Fruit fly (Drosophila melanogaster): ENCODE data around the gene Hk.

The Hk gene

DNA sequence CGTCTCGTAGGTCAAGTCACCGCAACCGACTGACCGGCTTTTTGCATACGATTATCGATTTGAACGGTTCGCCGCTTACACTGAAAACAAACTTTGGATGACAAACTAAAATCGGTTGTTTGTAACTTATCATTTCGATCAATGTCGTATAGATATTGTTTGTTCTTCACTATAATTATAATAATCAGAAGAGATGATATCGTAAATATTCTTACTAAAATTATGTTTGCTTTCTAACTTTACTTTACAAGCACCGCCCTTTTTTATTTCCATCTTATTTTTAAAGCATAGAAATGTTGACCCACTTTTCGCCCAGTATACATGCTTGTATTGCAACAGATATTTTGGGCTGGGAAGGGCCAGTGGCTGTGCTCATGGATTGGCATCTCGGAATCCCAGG is 30.2 kb downstream of the Hk start, which contains the start of gene CG2961 (continued):
- no peak for TF ChIP-seq ewg (GFP tag; optimal IDR thresholded peaks at IDR 0.05)
- peak; percentile 44 for TF ChIP-seq CG2678 (tag; optimal IDR thresholded peaks at IDR 0.05)
- no peak for TF ChIP-seq Fer3 (tag; optimal IDR thresholded peaks at IDR 0.05)
- no peak for TF ChIP-seq al (GFP tag; IDR thresholded peaks at IDR 0.05)
- no peak for TF ChIP-seq CG7271 (tag; optimal IDR thresholded peaks at IDR 0.05)
- TF ChIP-seq CG1024 (GFP tag; IDR thresholded peaks at IDR 0.05): no peak
- TF ChIP-seq Taf1 (GFP tag; IDR thresholded peaks at IDR 0.05): no peak
- TF ChIP-seq dmrt99B (tag; optimal IDR thresholded peaks at IDR 0.05): peak; percentile 63
- no peak for TF ChIP-seq CG7963 (GFP tag; IDR thresholded peaks at IDR 0.05; ENCODE audit: partially characterized antibody)
- no peak for TF ChIP-seq knrl (GFP tag; IDR thresholded peaks at IDR 0.05; ENCODE audit: partially characterized antibody)
- no peak for TF ChIP-seq btn (GFP tag; optimal IDR thresholded peaks at IDR 0.05)
- TF ChIP-seq yki (optimal IDR thresholded peaks at IDR 0.05): no peak
- TF ChIP-seq CG17802 (tag; optimal IDR thresholded peaks at IDR 0.05): no peak
- TF ChIP-seq CG6175 (GFP tag; IDR thresholded peaks at IDR 0.05): no peak
- no peak for TF ChIP-seq chif (GFP tag; optimal IDR thresholded peaks at IDR 0.05)
- TF ChIP-seq CG2875 (GFP tag; optimal IDR thresholded peaks at IDR 0.05): no peak
- TF ChIP-seq Fer1 (GFP tag; optimal IDR thresholded peaks at IDR 0.05): peak; percentile 5
- TF ChIP-seq CG12299 (tag; optimal IDR thresholded peaks at IDR 0.05): no peak
- peak; percentile 43 for TF ChIP-seq Sox100B (GFP tag; optimal IDR thresholded peaks at IDR 0.05)
- no peak for TF ChIP-seq E2f1 (GFP tag; IDR thresholded peaks at IDR 0.05)
- peak; percentile 28 for TF ChIP-seq Blimp-1 (GFP tag; optimal IDR thresholded peaks at IDR 0.05)
- TF ChIP-seq CG9932 (GFP tag; IDR thresholded peaks at IDR 0.05): no peak
- no peak for TF ChIP-seq CG11456 (GFP tag; IDR thresholded peaks at IDR 0.05)
- TF ChIP-seq fu2 (GFP tag; optimal IDR thresholded peaks at IDR 0.05): no peak
- TF ChIP-seq dm (GFP tag; optimal IDR thresholded peaks at IDR 0.05): no peak
- peak; percentile 34; the same call in 1 of the 2 replicates for TF ChIP-seq Xrp1 (GFP tag; IDR thresholded peaks at IDR 0.05)
- 0 out of 2 replicates have a peak, but pooled peaks have one; percentile 22 for TF ChIP-seq HLH3B (GFP tag; IDR thresholded peaks at IDR 0.05)
- TF ChIP-seq Rx (GFP tag; IDR thresholded peaks at IDR 0.05): no peak
- no peak for TF ChIP-seq CG14667 (GFP tag; IDR thresholded peaks at IDR 0.05)
- no peak for TF ChIP-seq Rfx (GFP tag; IDR thresholded peaks at IDR 0.05)
- no peak for TF ChIP-seq ato (GFP tag; IDR thresholded peaks at IDR 0.05; ENCODE audit: partially characterized antibody)
- TF ChIP-seq ase (GFP tag; IDR thresholded peaks at IDR 0.05): 0 out of 3 replicates have a peak, but pooled peaks have one; percentile 8
- TF ChIP-seq CG16815 (GFP tag; optimal IDR thresholded peaks at IDR 0.05): no peak
- no peak for TF ChIP-seq cad (GFP tag; optimal IDR thresholded peaks at IDR 0.05)
- TF ChIP-seq CG10431 (GFP tag; optimal IDR thresholded peaks at IDR 0.05): no peak
- TF ChIP-seq Hr51 (GFP tag; optimal IDR thresholded peaks at IDR 0.05): peak in 1 of 2 experiments; percentile 77
- no peak for TF ChIP-seq CG31388 (GFP tag; optimal IDR thresholded peaks at IDR 0.05)
- TF ChIP-seq slbo (GFP tag; IDR thresholded peaks at IDR 0.05): peak; percentile 17; the same call in 1 of the 2 replicates
- TF ChIP-seq CG7928 (GFP tag; optimal IDR thresholded peaks at IDR 0.05): no peak
- no peak for TF ChIP-seq CG10147 (GFP tag; optimal IDR thresholded peaks at IDR 0.05)
- TF ChIP-seq CG10267 (tag; optimal IDR thresholded peaks at IDR 0.05): no peak
- TF ChIP-seq ken (GFP tag; IDR thresholded peaks at IDR 0.05): no peak
- TF ChIP-seq CG18476 (GFP tag; optimal IDR thresholded peaks at IDR 0.05): no peak
- no peak for TF ChIP-seq eve (GFP tag; optimal IDR thresholded peaks at IDR 0.05)
- no peak for TF ChIP-seq CG9215 (GFP tag; IDR thresholded peaks at IDR 0.05)
- no peak for TF ChIP-seq CG2120 (GFP tag; optimal IDR thresholded peaks at IDR 0.05)
- TF ChIP-seq Ets65A (GFP tag): peak; percentile 65
- no peak for TF ChIP-seq klu (GFP tag; IDR thresholded peaks at IDR 0.05)
- TF ChIP-seq Ravus (GFP tag; IDR thresholded peaks at IDR 0.05): no peak
- TF ChIP-seq wdn (GFP tag; IDR thresholded peaks at IDR 0.05): no peak
- peak; percentile 13 for TF ChIP-seq pros (GFP tag; optimal IDR thresholded peaks at IDR 0.05)
- TF ChIP-seq otp (GFP tag; IDR thresholded peaks at IDR 0.05): no peak

All from whole organism, embryonic.